Fruit fly (Drosophila melanogaster) whole organism, embryonic: ENCODE measurements around the gene CG43322.
A peak's percentile ranks its signal among the peaks of the same experiment; 100 is the strongest.

Source experiments
- CG10209 ChIP-seq: fragments of 200-800 bp; sonication (Bioruptor generic); optimal IDR thresholded peaks from 3 replicates; lab custom pipeline; 2017; ENCODE audit warnings: missing biosample characterization, mild to moderate bottlenecking, missing genetic modification characterization, missing genetic modification reagents
- CG10654 ChIP-seq: fragments of 200-800 bp; sonication (Bioruptor generic); optimal IDR thresholded peaks from 2 replicates; lab custom pipeline; 2016; ENCODE audit warnings: missing biosample characterization, missing genetic modification characterization
- CG10959 ChIP-seq: fragments of 200-800 bp; sonication (Bioruptor generic); IDR thresholded peaks from 2 replicates; pipeline ENCODE4 v1.3.6; 2022; ENCODE audit warnings: missing biosample characterization, missing genetic modification characterization
- CG12219 ChIP-seq: fragments of 200-800 bp; sonication (Bioruptor generic); optimal IDR thresholded peaks from 3 replicates; lab custom pipeline; 2018; ENCODE audit warnings: missing biosample characterization, mild to moderate bottlenecking, missing genetic modification characterization
- CG14050 ChIP-seq: fragments of 200-800 bp; sonication (Bioruptor generic); IDR thresholded peaks from 3 replicates; pipeline ENCODE4 v1.3.6; 2022; ENCODE audit warnings: missing biosample characterization, missing genetic modification characterization
- CG14710 ChIP-seq: fragments of 200-800 bp; sonication (Bioruptor generic); optimal IDR thresholded peaks from 3 replicates; lab custom pipeline; 2019; ENCODE audit warnings: missing biosample characterization, mild to moderate bottlenecking, missing genetic modification characterization, moderate library complexity
- CG16813 ChIP-seq: fragments of 200-800 bp; sonication (Bioruptor generic); IDR thresholded peaks from 3 replicates; pipeline ENCODE4 v1.3.6; 2022; ENCODE audit warnings: missing biosample characterization, missing genetic modification characterization; ENCODE audit not compliant: partially characterized antibody
- CG17829 ChIP-seq: fragments of 200-800 bp; optimal IDR thresholded peaks from 2 replicates; lab custom pipeline; 2019; ENCODE audit warnings: missing biosample characterization, mild to moderate bottlenecking, missing genetic modification characterization, moderate library complexity
- CG18011 ChIP-seq: fragments of 200-800 bp; sonication (Bioruptor generic); optimal IDR thresholded peaks from 2 replicates; lab custom pipeline; 2017; ENCODE audit warnings: missing biosample characterization, missing genetic modification characterization, mild to moderate bottlenecking, moderate library complexity, missing genotype
- CG2120 ChIP-seq: fragments of 200-800 bp; sonication (Bioruptor generic); optimal IDR thresholded peaks from 3 replicates; lab custom pipeline; 2016; ENCODE audit warnings: missing biosample characterization, missing genetic modification characterization
- CG2712 ChIP-seq: fragments of 200-800 bp; optimal IDR thresholded peaks from 3 replicates; lab custom pipeline; 2019; ENCODE audit warnings: missing biosample characterization, mild to moderate bottlenecking, missing genetic modification characterization, moderate library complexity
- CG2875 ChIP-seq: fragments of 200-800 bp; sonication (Bioruptor generic); optimal IDR thresholded peaks from 2 replicates; lab custom pipeline; 2017; ENCODE audit warnings: missing biosample characterization, mild to moderate bottlenecking, missing genetic modification characterization, missing genetic modification reagents
- CG30403 ChIP-seq: fragments of 200-800 bp; sonication (Bioruptor generic); optimal IDR thresholded peaks from 3 replicates; lab custom pipeline; 2016; ENCODE audit warnings: missing biosample characterization, missing genetic modification characterization
- CG3995 ChIP-seq: fragments of 200-800 bp; sonication (Bioruptor generic); optimal IDR thresholded peaks from 3 replicates; lab custom pipeline; 2016; ENCODE audit warnings: missing biosample characterization, missing genetic modification characterization
- CG5180 ChIP-seq: fragments of 200-800 bp; sonication (Bioruptor generic); optimal IDR thresholded peaks from 3 replicates; lab custom pipeline; 2017; ENCODE audit warnings: missing biosample characterization, missing genetic modification characterization, mild to moderate bottlenecking, moderate library complexity, missing genetic modification reagents
- CG9797 ChIP-seq: fragments of 200-800 bp; sonication (Bioruptor generic); optimal IDR thresholded peaks from 3 replicates; lab custom pipeline; 2018; ENCODE audit warnings: missing biosample characterization, mild to moderate bottlenecking, missing genetic modification characterization
- Camta ChIP-seq: fragments of 200-800 bp; sonication (Bioruptor generic); optimal IDR thresholded peaks from 2 replicates; lab custom pipeline; 2016; ENCODE audit warnings: missing biosample characterization, missing genetic modification characterization
- CkIIα-i1 ChIP-seq: fragments of 200-800 bp; sonication (Bioruptor generic); IDR thresholded peaks from 2 replicates; pipeline ENCODE4 v1.3.6; 2022; ENCODE audit warnings: missing biosample characterization, missing genetic modification characterization
- D19A ChIP-seq: fragments of 200-800 bp; optimal IDR thresholded peaks from 3 replicates; lab custom pipeline; 2019; ENCODE audit warnings: missing biosample characterization, mild to moderate bottlenecking, missing genetic modification characterization, moderate library complexity
- Dip2 ChIP-seq: fragments of 200-800 bp; sonication (Bioruptor generic); IDR thresholded peaks from 2 replicates; pipeline ENCODE4 v1.3.6; 2022; ENCODE audit warnings: missing biosample characterization, missing genetic modification characterization
- E2f1 ChIP-seq: fragments of 200-800 bp; sonication (Bioruptor generic); IDR thresholded peaks from 2 replicates; pipeline ENCODE4 v1.3.6; 2022; ENCODE audit warnings: missing biosample characterization, missing genetic modification characterization
- HmgZ ChIP-seq: fragments of 200-800 bp; sonication (Bioruptor generic); optimal IDR thresholded peaks from 2 replicates; lab custom pipeline; 2018; ENCODE audit warnings: missing biosample characterization, mild to moderate bottlenecking, missing genetic modification characterization
- Hmx ChIP-seq: fragments of 200-800 bp; sonication (Bioruptor generic); optimal IDR thresholded peaks from 2 replicates; lab custom pipeline; 2016; ENCODE audit warnings: missing biosample characterization, missing genetic modification characterization
- Lim3 ChIP-seq: fragments of 200-800 bp; sonication (Bioruptor generic); IDR thresholded peaks from 2 replicates; pipeline ENCODE4 v1.3.6; 2022; ENCODE audit warnings: missing biosample characterization, missing genetic modification characterization
- Pdp1 ChIP-seq, 2 experiments: fragments of 200-800 bp; sonication (Bioruptor generic); optimal IDR thresholded peaks; 3 replicates each; lab custom pipeline; 2016; ENCODE audit warnings: missing biosample characterization in 2 of 2, missing genetic modification characterization in 2 of 2, mild to moderate bottlenecking in 1 of 2, moderate library complexity in 1 of 2
- Ssrp ChIP-seq: fragments of 200-800 bp; sonication (Bioruptor generic); optimal IDR thresholded peaks from 2 replicates; lab custom pipeline; 2018; ENCODE audit warnings: missing biosample characterization, mild to moderate bottlenecking, missing genetic modification characterization, moderate library complexity
- Vsx1 ChIP-seq: fragments of 200-800 bp; sonication (Bioruptor generic); optimal IDR thresholded peaks from 2 replicates; lab custom pipeline; 2017; ENCODE audit warnings: missing biosample characterization, mild to moderate bottlenecking, missing genetic modification characterization, missing genetic modification reagents
- ac ChIP-seq: fragments of 200-800 bp; sonication (Bioruptor generic); optimal IDR thresholded peaks from 3 replicates; lab custom pipeline; 2017; ENCODE audit warnings: missing biosample characterization, mild to moderate bottlenecking, missing genetic modification characterization
- amos ChIP-seq: fragments of 200-800 bp; sonication (Bioruptor generic); IDR thresholded peaks from 2 replicates; pipeline ENCODE4 v1.3.6; 2022; ENCODE audit warnings: missing biosample characterization, missing genetic modification characterization; ENCODE audit not compliant: partially characterized antibody
- aop ChIP-seq: fragments of 200-800 bp; sonication (Bioruptor generic); IDR thresholded peaks from 2 replicates; pipeline ENCODE4 v1.3.6; 2022; ENCODE audit warnings: missing biosample characterization, missing genetic modification characterization
- bab2 ChIP-seq: fragments of 200-800 bp; sonication (Bioruptor generic); optimal IDR thresholded peaks from 2 replicates; lab custom pipeline; 2016; ENCODE audit warnings: missing biosample characterization, missing genetic modification characterization
- bsh ChIP-seq, 2 experiments: fragments of 200-800 bp; sonication (Bioruptor generic); optimal IDR thresholded peaks; 2 replicates each; lab custom pipeline; 2017 to 2018; ENCODE audit warnings: mild to moderate bottlenecking in 2 of 2, missing biosample characterization in 2 of 2, missing genetic modification characterization in 2 of 2, moderate library complexity in 1 of 2
- chn ChIP-seq: fragments of 200-800 bp; sonication (Bioruptor generic); optimal IDR thresholded peaks from 2 replicates; lab custom pipeline; 2016; ENCODE audit warnings: missing biosample characterization, missing genetic modification characterization
- croc ChIP-seq: fragments of 200-800 bp; sonication (Bioruptor generic); conservative IDR thresholded peaks from 3 replicates; pipeline ENCODE4 v1.3.6; 2022; ENCODE audit warnings: missing biosample characterization, missing genetic modification characterization
- ems ChIP-seq: fragments of 200-800 bp; sonication (Bioruptor generic); optimal IDR thresholded peaks from 3 replicates; lab custom pipeline; 2016; ENCODE audit warnings: missing biosample characterization, missing genetic modification characterization
- en ChIP-seq: fragments of 200-800 bp; sonication (Bioruptor generic); optimal IDR thresholded peaks from 2 replicates; lab custom pipeline; 2016; ENCODE audit warnings: missing biosample characterization, missing genetic modification characterization
- eyg ChIP-seq: fragments of 200-800 bp; sonication (Bioruptor generic); optimal IDR thresholded peaks from 3 replicates; lab custom pipeline; 2016; ENCODE audit warnings: missing biosample characterization, missing genetic modification characterization
- fd96Cb ChIP-seq: fragments of 200-800 bp; sonication (Bioruptor generic); optimal IDR thresholded peaks from 2 replicates; lab custom pipeline; 2018; ENCODE audit warnings: missing biosample characterization, mild to moderate bottlenecking, missing genetic modification characterization, moderate library complexity
- grau ChIP-seq: fragments of 200-800 bp; optimal IDR thresholded peaks from 3 replicates; lab custom pipeline; 2019; ENCODE audit warnings: missing biosample characterization, mild to moderate bottlenecking, missing genetic modification characterization, moderate library complexity
- gro ChIP-seq: fragments of 200-800 bp; sonication (Bioruptor generic); optimal IDR thresholded peaks from 2 replicates; lab custom pipeline; 2016; ENCODE audit warnings: missing biosample characterization, missing genetic modification characterization
- gt ChIP-seq: fragments of 200-800 bp; sonication (Bioruptor generic); IDR thresholded peaks from 2 replicates; pipeline ENCODE4 v1.3.6; 2022; ENCODE audit warnings: missing biosample characterization, missing genetic modification characterization
- knrl ChIP-seq: fragments of 200-800 bp; sonication (Bioruptor generic); IDR thresholded peaks from 3 replicates; pipeline ENCODE4 v1.3.6; 2022; ENCODE audit warnings: missing biosample characterization, missing genetic modification characterization; ENCODE audit not compliant: partially characterized antibody
- pho ChIP-seq: fragments of 200-800 bp; sonication (Bioruptor generic); optimal IDR thresholded peaks from 2 replicates; lab custom pipeline; 2016; ENCODE audit warnings: missing biosample characterization, missing genetic modification characterization
- pum ChIP-seq: fragments of 200-800 bp; sonication (Bioruptor generic); optimal IDR thresholded peaks from 2 replicates; lab custom pipeline; 2016; ENCODE audit warnings: missing biosample characterization, missing genetic modification characterization
- ranshi ChIP-seq: fragments of 200-800 bp; sonication (Bioruptor generic); IDR thresholded peaks from 2 replicates; pipeline ENCODE4 v1.3.6; 2022; ENCODE audit warnings: missing biosample characterization, missing genetic modification characterization
- repo ChIP-seq: fragments of 200-800 bp; sonication (Bioruptor generic); optimal IDR thresholded peaks from 2 replicates; lab custom pipeline; 2016; ENCODE audit warnings: missing biosample characterization, missing genetic modification characterization
- sd ChIP-seq: fragments of 200-800 bp; sonication (Bioruptor generic); optimal IDR thresholded peaks from 3 replicates; lab custom pipeline; 2018; ENCODE audit warnings: missing biosample characterization, mild to moderate bottlenecking, missing genetic modification characterization, moderate library complexity
- ssp ChIP-seq: fragments of 200-800 bp; sonication (Bioruptor generic); IDR thresholded peaks from 2 replicates; pipeline ENCODE4 v1.3.6; 2022; ENCODE audit warnings: missing biosample characterization, missing genetic modification characterization
- tgo ChIP-seq: fragments of 200-800 bp; sonication (Bioruptor generic); IDR thresholded peaks from 3 replicates; pipeline ENCODE4 v1.3.6; 2022; ENCODE audit warnings: missing biosample characterization, missing genetic modification characterization
- zen2 ChIP-seq: fragments of 200-800 bp; sonication (Bioruptor generic); IDR thresholded peaks from 3 replicates; pipeline ENCODE4 v1.3.6; 2022; ENCODE audit warnings: missing biosample characterization, missing genetic modification characterization; ENCODE audit not compliant: partially characterized antibody
- zfh2 ChIP-seq: fragments of 200-800 bp; sonication (Bioruptor generic); optimal IDR thresholded peaks from 2 replicates; lab custom pipeline; 2016; ENCODE audit warnings: missing biosample characterization, missing genetic modification characterization

Gene CG43322

dm6 chr2L:7039342-7039684 is 26.1 kb downstream of the CG43322 start (continued):
- TF ChIP-seq CG2875 (GFP tag; lab: Kevin White, UChicago), result peak; percentile 50
- peak; percentile 47 for TF ChIP-seq sd
- peak; percentile 69 for TF ChIP-seq chn (GFP tag; lab: Kevin White, UChicago)
- TF ChIP-seq CG10654, result peak; percentile 7
- peak; percentile 73 for TF ChIP-seq CG30403 (GFP tag; lab: Kevin White, UChicago)
- TF ChIP-seq knrl (GFP tag; lab: Robert Waterston, UW), result no peak
- no peak for TF ChIP-seq repo (GFP tag; lab: Kevin White, UChicago)
- no peak for TF ChIP-seq zen2
- peak; percentile 53 for TF ChIP-seq CG2712 (tag; lab: Kevin White, UChicago)
- TF ChIP-seq E2f1 (GFP tag; lab: Robert Waterston, UW), result peak; percentile 59; the same call in 1 of the 2 replicates
- TF ChIP-seq bsh (GFP tag; optimal IDR thresholded peaks at IDR 0.05; lab: Kevin White, UChicago), result peak in 1 of 2 experiments; percentile 64
- peak; percentile 33 for TF ChIP-seq CG14710 (tag; lab: Kevin White, UChicago)
- peak; percentile 41; the same call in 1 of the 2 replicates for TF ChIP-seq ssp (GFP tag; lab: Robert Waterston, UW)
- no peak for TF ChIP-seq CG16813 (GFP tag; lab: Robert Waterston, UW)
- TF ChIP-seq ranshi, result peak; percentile 28; the same call in 1 of the 2 replicates
- TF ChIP-seq Camta (GFP tag; lab: Kevin White, UChicago), result peak; percentile 57
- TF ChIP-seq CG18011 (GFP tag; lab: Kevin White, UChicago), result peak; percentile 29
- TF ChIP-seq pum (GFP tag; lab: Kevin White, UChicago), result peak; percentile 45
- TF ChIP-seq ac, result no peak
- peak; percentile 49 for TF ChIP-seq HmgZ (tag; lab: Kevin White, UChicago)
- TF ChIP-seq CG3995 (GFP tag; lab: Kevin White, UChicago), result no peak
- TF ChIP-seq amos (GFP tag; lab: Robert Waterston, UW), result no peak
- peak; percentile 39 for TF ChIP-seq CG17829 (tag; lab: Kevin White, UChicago)
- TF ChIP-seq Vsx1, result peak; percentile 41
- peak in 1 of 2 experiments; percentile 39 for TF ChIP-seq Pdp1 (GFP tag; optimal IDR thresholded peaks at IDR 0.05; lab: Kevin White, UChicago)
- no peak for TF ChIP-seq gt (GFP tag; lab: Robert Waterston, UW)
- peak; percentile 6 for TF ChIP-seq CG5180 (GFP tag; lab: Kevin White, UChicago)
- peak; percentile 47 for TF ChIP-seq Ssrp
- peak; percentile 38 for TF ChIP-seq grau (tag; lab: Kevin White, UChicago)
- TF ChIP-seq D19A, result peak; percentile 40
- peak; percentile 43 for TF ChIP-seq fd96Cb (tag; lab: Kevin White, UChicago)
- TF ChIP-seq CG10209 (GFP tag; lab: Kevin White, UChicago), result peak; percentile 48
- no peak for TF ChIP-seq CkIIα-i1 (GFP tag; lab: Robert Waterston, UW)
- 0 out of 2 replicates have a peak, but pooled peaks have one; percentile 35 for TF ChIP-seq CG10959 (GFP tag; lab: Robert Waterston, UW)
- TF ChIP-seq gro (GFP tag; lab: Kevin White, UChicago), result no peak
- no peak for TF ChIP-seq aop (GFP tag; lab: Robert Waterston, UW)
- TF ChIP-seq en (GFP tag; lab: Kevin White, UChicago), result peak; percentile 56
- 0 out of 3 replicates have a peak, but pooled peaks have one; percentile 11 for TF ChIP-seq CG14050 (GFP tag; lab: Robert Waterston, UW)
- TF ChIP-seq bab2 (GFP tag; lab: Kevin White, UChicago), result peak; percentile 31
- TF ChIP-seq CG9797 (GFP tag; lab: Kevin White, UChicago), result no peak
- TF ChIP-seq eyg (GFP tag; lab: Kevin White, UChicago), result peak; percentile 2
- peak; percentile 64 for TF ChIP-seq zfh2 (GFP tag; lab: Kevin White, UChicago)
- no peak for TF ChIP-seq croc
- TF ChIP-seq ems (GFP tag; lab: Kevin White, UChicago), result peak; percentile 37
- 0 out of 2 replicates have a peak, but pooled peaks have one; percentile 25 for TF ChIP-seq Lim3 (GFP tag; lab: Robert Waterston, UW)
- no peak for TF ChIP-seq Dip2 (GFP tag; lab: Robert Waterston, UW)
- TF ChIP-seq tgo, result peak; percentile 71
- TF ChIP-seq Hmx (GFP tag; lab: Kevin White, UChicago), result peak; percentile 13
- peak; percentile 55 for TF ChIP-seq pho
- peak; percentile 39 for TF ChIP-seq CG12219
- TF ChIP-seq CG2120 (GFP tag; lab: Kevin White, UChicago), result peak; percentile 70
